Fruit fly (Drosophila melanogaster): Measurements from ENCODE around the gene GMF.

The GMF gene

DNA sequence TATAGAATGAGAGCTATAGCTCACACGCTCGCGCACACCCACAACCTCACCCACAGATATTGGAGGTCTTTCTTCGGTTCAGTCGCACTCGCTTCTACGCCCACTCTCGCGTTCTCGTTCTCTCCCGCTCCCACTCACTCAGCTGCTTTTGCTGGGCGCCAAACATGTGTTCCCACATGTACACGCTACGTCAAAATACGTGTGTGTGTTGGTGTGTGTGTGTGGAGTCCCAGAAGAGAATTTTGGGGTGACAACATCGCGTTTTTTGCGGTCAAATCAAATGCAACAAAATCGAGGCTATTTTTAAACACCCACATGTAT lies 31.3 kb downstream of the GMF start (continued):
- TF ChIP-seq knrl (GFP tag; IDR thresholded peaks at IDR 0.05; ENCODE audit: partially characterized antibody) (no peak), B-H2 (GFP tag; optimal IDR thresholded peaks at IDR 0.05) (no peak), CG1792 (GFP tag; optimal IDR thresholded peaks at IDR 0.05) (no peak), Doc2 (GFP tag; IDR thresholded peaks at IDR 0.05) (no peak), CG3163 (GFP tag; optimal IDR thresholded peaks at IDR 0.05) (no peak), nmo (GFP tag; optimal IDR thresholded peaks at IDR 0.05) (no peak), CrebB (tag; optimal IDR thresholded peaks at IDR 0.05) (peak; percentile 16), CG10959 (GFP tag; IDR thresholded peaks at IDR 0.05) (no peak), CG42726 (GFP tag; IDR thresholded peaks at IDR 0.05; ENCODE audit: partially characterized antibody) (no peak), CG9932 (GFP tag; IDR thresholded peaks at IDR 0.05) (no peak), lbe (GFP tag; optimal IDR thresholded peaks at IDR 0.05) (no peak), HmgD (GFP tag; optimal IDR thresholded peaks at IDR 0.05) (no peak), Bteb2 (GFP tag; optimal IDR thresholded peaks at IDR 0.05) (no peak), chm (GFP tag; IDR thresholded peaks at IDR 0.05) (no peak), schlank (tag; optimal IDR thresholded peaks at IDR 0.05) (no peak), toy (GFP tag; IDR thresholded peaks at IDR 0.05) (no peak), sqz (GFP tag; optimal IDR thresholded peaks at IDR 0.05) (peak; percentile 48), CG13424 (tag; optimal IDR thresholded peaks at IDR 0.05) (no peak), eve (GFP tag; optimal IDR thresholded peaks at IDR 0.05) (no peak), Mad (GFP tag; optimal IDR thresholded peaks at IDR 0.05) (no peak), CG34224 (GFP tag; IDR thresholded peaks at IDR 0.05; ENCODE audit: partially characterized antibody) (no peak), CG2889 (GFP tag; IDR thresholded peaks at IDR 0.05) (no peak), Hmx (GFP tag; optimal IDR thresholded peaks at IDR 0.05) (no peak), pfk (GFP tag; optimal IDR thresholded peaks at IDR 0.05) (peak; percentile 89), Atf3 (GFP tag; optimal IDR thresholded peaks at IDR 0.05) (no peak), CG1647 (GFP tag; optimal IDR thresholded peaks at IDR 0.05) (no peak), CG11504 (tag; optimal IDR thresholded peaks at IDR 0.05) (peak; percentile 13), cwo (GFP tag; optimal IDR thresholded peaks at IDR 0.05) (peak; percentile 50), cg (GFP tag; optimal IDR thresholded peaks at IDR 0.05) (peak; percentile 98), trh (GFP tag; optimal IDR thresholded peaks at IDR 0.05) (no peak), Bgb (GFP tag; IDR thresholded peaks at IDR 0.05; ENCODE audit: partially characterized antibody) (no peak), CG5180 (GFP tag; optimal IDR thresholded peaks at IDR 0.05) (peak; percentile 1), bcd (GFP tag; optimal IDR thresholded peaks at IDR 0.05) (no peak), danr (GFP tag; IDR thresholded peaks at IDR 0.05) (no peak), az2 (GFP tag; optimal IDR thresholded peaks at IDR 0.05) (no peak), repo (GFP tag; optimal IDR thresholded peaks at IDR 0.05) (no peak), lab (GFP tag; optimal IDR thresholded peaks at IDR 0.05) (no peak), unc-4 (GFP tag; IDR thresholded peaks at IDR 0.05; ENCODE audit: partially characterized antibody) (no peak), CG10274 (GFP tag; optimal IDR thresholded peaks at IDR 0.05) (no peak), CG7372 (GFP tag; IDR thresholded peaks at IDR 0.05) (no peak), oc (tag; optimal IDR thresholded peaks at IDR 0.05) (no peak), CG7357 (GFP tag; IDR thresholded peaks at IDR 0.05) (no peak), CG16815 (GFP tag; optimal IDR thresholded peaks at IDR 0.05) (no peak), mam (GFP tag; optimal IDR thresholded peaks at IDR 0.05) (no peak), gfzf (GFP tag; optimal IDR thresholded peaks at IDR 0.05) (no peak), prd (optimal IDR thresholded peaks at IDR 0.05) (no peak), prd (GFP tag; IDR thresholded peaks at IDR 0.05) (no peak), CG4404 (GFP tag; IDR thresholded peaks at IDR 0.05) (no peak), grau (tag; optimal IDR thresholded peaks at IDR 0.05) (no peak), en (GFP tag; optimal IDR thresholded peaks at IDR 0.05) (no peak), tio (GFP tag; optimal IDR thresholded peaks at IDR 0.05) (no peak), CG8281 (tag; optimal IDR thresholded peaks at IDR 0.05) (no peak), sob (GFP tag; IDR thresholded peaks at IDR 0.05) (no peak)

Data from whole organism, embryonic.